Worm (Caenorhabditis elegans) whole organism, mixed stage, embryonic: ENCODE results near the gene ops-1.

Experiments used
- M03D4.4 ChIP-seq: sonication (generic microtip); optimal IDR thresholded peaks from 2 replicates; lab custom pipeline; 2017; ENCODE audit warnings: mild to moderate bottlenecking, missing genetic modification characterization, missing compliant biosample characterization
- bed-3 ChIP-seq: fragments of 200-800 bp; sonication (Bioruptor generic); optimal IDR thresholded peaks from 3 replicates; lab custom pipeline; 2018; ENCODE audit warnings: mild to moderate bottlenecking, missing genetic modification characterization, moderate library complexity, missing compliant biosample characterization
- blmp-1 ChIP-seq: fragments of 150-350 bp; optimal IDR thresholded peaks from 2 replicates; lab custom pipeline; 2014; ENCODE audit warnings: missing biosample characterization, missing genetic modification characterization
- ceh-39 ChIP-seq: fragments of 150-350 bp; optimal IDR thresholded peaks from 2 replicates; lab custom pipeline; 2014; ENCODE audit warnings: missing biosample characterization, missing genetic modification characterization
- ceh-43 ChIP-seq: fragments of 200-800 bp; sonication (Bioruptor generic); optimal IDR thresholded peaks from 2 replicates; lab custom pipeline; 2018; ENCODE audit warnings: mild to moderate bottlenecking, missing genetic modification characterization, moderate library complexity, missing compliant biosample characterization
- ceh-83 ChIP-seq: fragments of 200-800 bp; sonication (Bioruptor generic); optimal IDR thresholded peaks from 2 replicates; lab custom pipeline; 2018; ENCODE audit warnings: mild to moderate bottlenecking, missing genetic modification characterization, missing compliant biosample characterization
- ces-1 ChIP-seq: fragments of 150-350 bp; optimal IDR thresholded peaks from 2 replicates; lab custom pipeline; 2014; ENCODE audit warnings: missing biosample characterization, missing genetic modification reagents, missing genetic modification characterization
- cnd-1 ChIP-seq: fragments of 200-800 bp; sonication (Bioruptor generic); optimal IDR thresholded peaks from 2 replicates; lab custom pipeline; 2018; ENCODE audit warnings: mild to moderate bottlenecking, missing genetic modification characterization, missing compliant biosample characterization
- drap-1 ChIP-seq: fragments of 200-800 bp; sonication (Bioruptor generic); optimal IDR thresholded peaks from 3 replicates; lab custom pipeline; 2018; ENCODE audit warnings: mild to moderate bottlenecking, missing genetic modification characterization, missing compliant biosample characterization
- elt-1 ChIP-seq: sonication (generic microtip); optimal IDR thresholded peaks from 2 replicates; lab custom pipeline; 2017; ENCODE audit warnings: missing genetic modification characterization, mild to moderate bottlenecking, missing compliant biosample characterization, antibody characterized with exemption, moderate library complexity, borderline replicate concordance; ENCODE audit not compliant: insufficient read depth
- elt-3 ChIP-seq: fragments of 150-350 bp; optimal IDR thresholded peaks from 2 replicates; lab custom pipeline; 2014; ENCODE audit warnings: missing biosample characterization, missing genetic modification characterization
- flh-1 ChIP-seq: fragments of 200-800 bp; sonication (Bioruptor generic); optimal IDR thresholded peaks from 2 replicates; lab custom pipeline; 2018; ENCODE audit warnings: mild to moderate bottlenecking, missing genetic modification characterization, moderate library complexity, missing compliant biosample characterization
- ham-2 ChIP-seq: fragments of 200-800 bp; sonication (Bioruptor generic); optimal IDR thresholded peaks from 2 replicates; lab custom pipeline; 2018; ENCODE audit warnings: mild to moderate bottlenecking, missing genetic modification characterization, missing compliant biosample characterization
- hlh-1 ChIP-seq: fragments of 150-350 bp; optimal IDR thresholded peaks from 2 replicates; lab custom pipeline; 2014; ENCODE audit warnings: missing biosample characterization, missing genetic modification reagents, missing genetic modification characterization
- lin-13 ChIP-seq: fragments of 150-350 bp; optimal IDR thresholded peaks from 2 replicates; lab custom pipeline; 2014; ENCODE audit warnings: missing biosample characterization, missing genetic modification characterization
- lin-32 ChIP-seq: fragments of 200-800 bp; sonication (Bioruptor generic); optimal IDR thresholded peaks from 2 replicates; lab custom pipeline; 2018; ENCODE audit warnings: mild to moderate bottlenecking, missing genetic modification characterization, missing compliant biosample characterization
- lsy-2 ChIP-seq: fragments of 150-350 bp; optimal IDR thresholded peaks from 2 replicates; lab custom pipeline; 2014; ENCODE audit warnings: missing biosample characterization, missing genetic modification characterization
- mab-5 ChIP-seq: fragments of 150-350 bp; optimal IDR thresholded peaks from 2 replicates; lab custom pipeline; 2014; ENCODE audit warnings: missing biosample characterization, missing genetic modification characterization
- mep-1 ChIP-seq: fragments of 150-350 bp; optimal IDR thresholded peaks from 2 replicates; lab custom pipeline; 2017; ENCODE audit warnings: missing biosample characterization, missing genetic modification reagents, missing genetic modification characterization, inconsistent platforms
- mls-2 ChIP-seq: sonication (generic microtip); optimal IDR thresholded peaks from 2 replicates; lab custom pipeline; 2016; ENCODE audit warnings: mild to moderate bottlenecking, missing genetic modification characterization, moderate library complexity, missing compliant biosample characterization
- nhr-12 ChIP-seq: fragments of 150-350 bp; optimal IDR thresholded peaks from 2 replicates; lab custom pipeline; 2014; ENCODE audit warnings: missing biosample characterization, missing genetic modification characterization
- nhr-2 ChIP-seq: fragments of 150-350 bp; optimal IDR thresholded peaks from 2 replicates; lab custom pipeline; 2014; ENCODE audit warnings: missing biosample characterization, missing genetic modification characterization
- nhr-237 ChIP-seq: fragments of 150-350 bp; optimal IDR thresholded peaks from 2 replicates; lab custom pipeline; 2014; ENCODE audit warnings: missing biosample characterization, missing genetic modification characterization
- nhr-28 ChIP-seq: fragments of 150-350 bp; optimal IDR thresholded peaks from 2 replicates; lab custom pipeline; 2014; ENCODE audit warnings: missing biosample characterization, missing genetic modification characterization
- nhr-76 ChIP-seq: sonication (generic microtip); optimal IDR thresholded peaks from 2 replicates; lab custom pipeline; 2017; ENCODE audit warnings: missing biosample characterization, missing genetic modification characterization
- pha-4 ChIP-seq: fragments of 150-350 bp; optimal IDR thresholded peaks from 2 replicates; lab custom pipeline; 2018; ENCODE audit warnings: missing biosample characterization, missing genetic modification reagents, missing genetic modification characterization
- sem-2 ChIP-seq: fragments of 200-800 bp; sonication (Bioruptor generic); optimal IDR thresholded peaks from 2 replicates; lab custom pipeline; 2018; ENCODE audit warnings: mild to moderate bottlenecking, missing genetic modification characterization, missing compliant biosample characterization
- snpc-4 ChIP-seq: fragments of 150-350 bp; optimal IDR thresholded peaks from 2 replicates; lab custom pipeline; 2014; ENCODE audit warnings: missing biosample characterization, missing genetic modification characterization
- sptf-1 ChIP-seq: sonication (generic microtip); optimal IDR thresholded peaks from 2 replicates; lab custom pipeline; 2017; ENCODE audit warnings: mild to moderate bottlenecking, missing genetic modification characterization, moderate library complexity, missing compliant biosample characterization
- tbx-8 ChIP-seq: fragments of 200-800 bp; sonication (Bioruptor generic); optimal IDR thresholded peaks from 2 replicates; lab custom pipeline; 2018; ENCODE audit warnings: mild to moderate bottlenecking, missing genetic modification characterization, moderate library complexity, missing compliant biosample characterization
- unc-120 ChIP-seq: sonication (generic microtip); optimal IDR thresholded peaks from 2 replicates; lab custom pipeline; 2017; ENCODE audit warnings: missing genetic modification characterization, missing compliant biosample characterization; ENCODE audit not compliant: poor library complexity, severe bottlenecking
- unc-39 ChIP-seq: fragments of 150-350 bp; optimal IDR thresholded peaks from 2 replicates; lab custom pipeline; 2014; ENCODE audit warnings: missing biosample characterization, missing genetic modification characterization
- unc-62 ChIP-seq: fragments of 150-350 bp; optimal IDR thresholded peaks from 2 replicates; lab custom pipeline; 2014; ENCODE audit warnings: missing biosample characterization, missing genetic modification reagents, missing genetic modification characterization
- zip-8 ChIP-seq: fragments of 150-350 bp; optimal IDR thresholded peaks from 2 replicates; lab custom pipeline; 2014; ENCODE audit warnings: missing biosample characterization, missing genetic modification characterization
- ztf-11 ChIP-seq: fragments of 150-350 bp; optimal IDR thresholded peaks from 2 replicates; lab custom pipeline; 2014; ENCODE audit warnings: missing biosample characterization, missing genetic modification characterization

Gene ops-1

ce11 chrIV:6284277-6284676 lies at the start of gene ops-1:
Gene ops-1, minus strand, starts transcription at chrIV:6284377.
- TF ChIP-seq mls-2 (tag; lab: Kevin White, UChicago) (no peak), snpc-4 (no peak), flh-1 (GFP tag; lab: Kevin White, UChicago) (no peak), M03D4.4 (no peak), lin-32 (GFP tag; lab: Kevin White, UChicago) (no peak), ztf-11 (tag; lab: Kevin White, UChicago) (no peak), unc-62 (GFP tag; lab: Kevin White, UChicago) (no peak), nhr-28 (tag; lab: Kevin White, UChicago) (no peak), nhr-237 (tag; lab: Kevin White, UChicago) (no peak), bed-3 (GFP tag; lab: Kevin White, UChicago) (no peak), tbx-8 (GFP tag; lab: Kevin White, UChicago) (no peak)

DNA sequence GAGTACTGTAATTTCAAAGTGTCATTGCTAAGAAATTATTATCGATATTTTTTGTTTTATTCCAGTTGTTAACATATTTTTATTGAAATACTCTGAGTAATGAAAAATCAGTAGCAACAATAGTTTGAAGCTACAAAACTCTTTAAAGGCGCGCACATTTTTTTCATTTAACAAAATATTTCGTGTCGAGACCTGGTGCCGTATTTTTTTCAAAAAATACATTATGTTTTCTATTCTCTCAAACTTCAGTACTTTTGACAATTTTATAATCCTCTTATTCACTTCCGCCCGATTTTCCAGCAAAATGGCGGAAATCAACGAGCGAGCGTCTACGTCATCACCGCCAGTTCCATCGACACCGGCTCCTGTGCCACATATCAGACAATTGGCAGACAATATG lies 49.7 kb upstream of the ops-1 start, which contains the start of gene blos-2:
blos-2 (plus strand) TSS at position 301 of the 400 bp plus-strand sequence.
- no peak for TF ChIP-seq nhr-76 (tag; lab: Kevin White, UChicago)

ce11 chrIV:6330790-6331189 lies 46.6 kb upstream of the ops-1 start:
- TF ChIP-seq unc-120 (tag; lab: Kevin White, UChicago): peak; percentile 12
- TF ChIP-seq mep-1: no peak
- peak; percentile 49 for TF ChIP-seq unc-62 (GFP tag; lab: Kevin White, UChicago)
- TF ChIP-seq, all 35 proteins: peak for 2

- TF ChIP-seq nhr-28 (tag; lab: Kevin White, UChicago) (no peak), ztf-11 (tag; lab: Kevin White, UChicago) (no peak), bed-3 (GFP tag; lab: Kevin White, UChicago) (no peak), hlh-1 (tag; lab: Kevin White, UChicago) (no peak), cnd-1 (tag; lab: Kevin White, UChicago) (no peak), elt-3 (no peak), sem-2 (no peak), pha-4 (tag; lab: Kevin White, UChicago) (no peak), lin-32 (GFP tag; lab: Kevin White, UChicago) (no peak)
Measured at ce11 chrIV:6329339-6329738, 45.2 kb upstream of the ops-1 start, which contains the start of gene seu-1. Gene seu-1, plus strand, starts transcription at chrIV:6329639.

DNA sequence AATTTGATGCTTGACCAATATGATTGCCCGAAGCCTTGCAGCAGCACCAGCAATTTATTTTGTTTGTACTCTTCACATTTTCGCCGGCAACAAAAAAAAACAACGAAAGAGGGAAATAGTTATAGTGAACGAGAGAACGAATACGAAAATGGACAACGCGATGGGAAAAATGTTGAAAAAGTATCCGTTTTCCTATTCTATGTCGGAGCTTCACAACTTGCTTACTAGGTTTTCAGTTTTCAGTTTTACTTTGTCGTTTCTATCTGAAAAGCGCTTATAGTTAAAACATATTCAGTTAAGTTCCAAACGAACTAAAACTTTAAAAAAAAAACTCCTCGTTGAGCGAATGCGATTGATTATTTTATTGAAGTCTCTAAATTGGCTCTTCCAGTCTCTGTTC lies 44.0 kb upstream of the ops-1 start:
- no peak for TF ChIP-seq lsy-2 (tag; lab: Kevin White, UChicago)
- no peak for TF ChIP-seq ceh-39
- no peak for TF ChIP-seq nhr-237 (tag; lab: Kevin White, UChicago)

DNA sequence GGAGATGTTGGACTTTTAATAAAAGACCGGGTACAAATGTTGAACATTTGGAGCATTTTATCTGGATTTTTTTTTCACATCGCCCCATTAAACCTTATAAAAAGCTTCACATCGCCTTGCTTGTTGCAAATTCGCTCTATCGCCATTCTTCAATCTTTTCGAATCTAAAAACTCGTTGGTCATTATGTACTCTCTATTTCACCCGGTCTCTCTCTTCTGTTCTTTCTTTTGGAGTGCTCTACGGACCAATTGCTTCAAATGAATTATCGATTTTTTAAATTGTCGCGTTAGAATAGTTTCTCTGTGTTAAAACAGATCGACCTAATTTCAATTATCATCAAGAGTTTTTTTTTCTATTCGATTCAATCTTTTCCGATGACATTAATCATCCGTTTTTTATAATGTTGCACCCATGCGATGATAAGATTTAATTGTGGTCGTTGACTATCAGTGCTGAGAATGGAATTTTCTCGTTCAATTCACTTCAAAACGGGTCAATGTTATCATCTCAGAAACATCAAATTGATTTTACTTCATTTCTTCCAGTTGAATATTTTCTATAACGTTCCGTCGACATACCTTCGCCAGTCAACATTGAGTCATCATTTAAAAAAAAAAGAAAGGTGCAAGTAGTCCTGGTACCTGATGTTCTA lies 43.3 kb upstream of the ops-1 start:
- TF ChIP-seq mep-1 (peak; percentile 25), M03D4.4 (no peak), ceh-83 (GFP tag; lab: Kevin White, UChicago) (no peak), cnd-1 (tag; lab: Kevin White, UChicago) (no peak), lin-32 (GFP tag; lab: Kevin White, UChicago) (no peak), ceh-43 (GFP tag; lab: Kevin White, UChicago) (no peak), nhr-12 (tag; lab: Kevin White, UChicago) (no peak), unc-39 (tag; lab: Kevin White, UChicago) (no peak), nhr-2 (no peak), tbx-8 (GFP tag; lab: Kevin White, UChicago) (no peak), hlh-1 (tag; lab: Kevin White, UChicago) (no peak), elt-3 (no peak), pha-4 (tag; lab: Kevin White, UChicago) (no peak), sem-2 (no peak), ham-2 (no peak), nhr-237 (tag; lab: Kevin White, UChicago) (no peak), nhr-76 (tag; lab: Kevin White, UChicago) (no peak), drap-1 (no peak), unc-62 (GFP tag; lab: Kevin White, UChicago) (no peak), ces-1 (GFP tag; lab: Kevin White, UChicago) (peak; percentile 73), ztf-11 (tag; lab: Kevin White, UChicago) (no peak), unc-120 (tag; lab: Kevin White, UChicago) (no peak), flh-1 (GFP tag; lab: Kevin White, UChicago) (no peak), blmp-1 (tag; lab: Kevin White, UChicago) (no peak), mls-2 (tag; lab: Kevin White, UChicago) (no peak), lsy-2 (tag; lab: Kevin White, UChicago) (no peak), zip-8 (tag; lab: Kevin White, UChicago) (no peak), bed-3 (GFP tag; lab: Kevin White, UChicago) (no peak), mab-5 (no peak), elt-1 (tag; lab: Kevin White, UChicago) (peak; percentile 15), lin-13 (no peak), sptf-1 (tag; lab: Kevin White, UChicago) (no peak), ceh-39 (peak; percentile 55), nhr-28 (tag; lab: Kevin White, UChicago) (no peak)
- TF ChIP-seq, all 35 proteins: peak for 4
